Worm (Caenorhabditis elegans): ENCODE measurements around the gene srbc-83.

- TF ChIP-seq sma-9 (GFP tag; optimal IDR thresholded peaks at IDR 0.05) (peak; percentile 73), sma-9 (tag; optimal IDR thresholded peaks at IDR 0.05) (no peak), elt-1 (tag; optimal IDR thresholded peaks at IDR 0.05) (no peak), lin-11 (tag; optimal IDR thresholded peaks at IDR 0.05) (no peak), nhr-11 (tag; optimal IDR thresholded peaks at IDR 0.05) (no peak), mdl-1 (tag; optimal IDR thresholded peaks at IDR 0.05) (no peak), lin-39 (tag; optimal IDR thresholded peaks at IDR 0.05) (no peak), nhr-10 (tag; optimal IDR thresholded peaks at IDR 0.05) (no peak), nhr-237 (tag; optimal IDR thresholded peaks at IDR 0.05) (no peak), egl-27 (tag; optimal IDR thresholded peaks at IDR 0.05) (no peak), ama-1 (optimal IDR thresholded peaks at IDR 0.05) (no peak), dmd-4 (tag; optimal IDR thresholded peaks at IDR 0.05) (no peak)
Measured at ce11 chrV:16309523-16309922, 12.4 kb downstream of the srbc-83 start, which contains the start of gene oac-7.

Measured in whole organism, L2 larva.